Worm (Caenorhabditis elegans): ENCODE results near the gene C02B10.6.

The C02B10.6 gene

DNA sequence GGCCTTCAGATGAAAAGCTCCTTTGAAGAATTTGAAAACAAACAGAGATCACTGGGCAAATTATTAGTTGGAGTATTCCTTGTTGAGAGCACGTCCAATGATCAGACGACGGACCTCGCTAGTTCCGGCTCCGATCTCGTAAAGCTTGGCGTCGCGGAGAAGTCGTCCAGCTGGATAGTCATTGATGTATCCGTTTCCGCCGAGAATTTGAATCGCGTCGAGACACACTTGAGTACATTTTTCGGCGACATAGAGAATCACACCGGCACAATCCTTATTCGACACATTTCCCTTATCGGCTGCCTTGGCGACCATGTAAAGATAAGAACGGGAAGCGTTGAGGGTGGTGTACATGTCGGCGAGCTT lies 16.3 kb downstream of the C02B10.6 start (continued):
- 0 out of 2 replicates have a peak, but pooled peaks have one; percentile 35 for TF ChIP-seq F37B4.10 (GFP tag; IDR thresholded peaks at IDR 0.05)
- 0 out of 2 replicates have a peak, but pooled peaks have one; percentile 40 for TF ChIP-seq egl-18 (GFP tag; IDR thresholded peaks at IDR 0.05)
- TF ChIP-seq let-526 (GFP tag; IDR thresholded peaks at IDR 0.05) = no peak
- TF ChIP-seq C06A6.2 (GFP tag; conservative IDR thresholded peaks at IDR 0.05) = 0 out of 2 replicates have a peak, but pooled peaks have one; percentile 8
- TF ChIP-seq egl-44 (GFP tag; IDR thresholded peaks at IDR 0.05) = no peak
- TF ChIP-seq F49E8.2 (tag; optimal IDR thresholded peaks at IDR 0.05; ENCODE audit: insufficient read depth) = no peak
- TF ChIP-seq ztf-26 (tag; optimal IDR thresholded peaks at IDR 0.05) = no peak
- no peak for TF ChIP-seq mel-28 (tag; optimal IDR thresholded peaks at IDR 0.05; ENCODE audit: borderline replicate concordance)
- TF ChIP-seq nhr-120 (GFP tag; IDR thresholded peaks at IDR 0.05) = no peak
- TF ChIP-seq pbrm-1 (GFP tag; IDR thresholded peaks at IDR 0.05) = no peak
- TF ChIP-seq lin-40 (tag; optimal IDR thresholded peaks at IDR 0.05) = no peak
- TF ChIP-seq cebp-2 (GFP tag; IDR thresholded peaks at IDR 0.05) = 0 out of 2 replicates have a peak, but pooled peaks have one; percentile 28
- TF ChIP-seq ets-4 (GFP tag; optimal IDR thresholded peaks at IDR 0.05) = peak; percentile 6
- 0 out of 2 replicates have a peak, but pooled peaks have one; percentile 53 for TF ChIP-seq madf-3 (GFP tag; IDR thresholded peaks at IDR 0.05)
- TF ChIP-seq nfyb-1 (GFP tag; IDR thresholded peaks at IDR 0.05) = 0 out of 2 replicates have a peak, but pooled peaks have one; percentile 30
- no peak for TF ChIP-seq ztf-18 (tag; optimal IDR thresholded peaks at IDR 0.05)
- TF ChIP-seq fkh-3 (tag; optimal IDR thresholded peaks at IDR 0.05) = peak; percentile 58
- TF ChIP-seq hmg-1.2 (GFP tag; IDR thresholded peaks at IDR 0.05) = no peak
- TF ChIP-seq ZK185.1 (tag; optimal IDR thresholded peaks at IDR 0.05; ENCODE audit: poor library complexity, severe bottlenecking) = peak; percentile 70
- peak; percentile 18 for TF ChIP-seq Y53G8AR.9 (GFP tag; conservative IDR thresholded peaks at IDR 0.05)
- no peak for TF ChIP-seq unc-130 (GFP tag; optimal IDR thresholded peaks at IDR 0.05)
- TF ChIP-seq lsl-1 (GFP tag; optimal IDR thresholded peaks at IDR 0.05) = no peak
- TF ChIP-seq lin-35 (GFP tag; optimal IDR thresholded peaks at IDR 0.05) = no peak
- no peak for TF ChIP-seq attf-3 (GFP tag; conservative IDR thresholded peaks at IDR 0.05)
- TF ChIP-seq Y95B8A.8 (GFP tag; IDR thresholded peaks at IDR 0.05) = no peak
- no peak for TF ChIP-seq snpc-1.1 (tag; optimal IDR thresholded peaks at IDR 0.05; ENCODE audit: insufficient read depth)
- TF ChIP-seq attf-6 (GFP tag; IDR thresholded peaks at IDR 0.05) = no peak
- TF ChIP-seq snpc-3.4 (tag; optimal IDR thresholded peaks at IDR 0.05) = no peak
- no peak for TF ChIP-seq lag-1 (GFP tag; IDR thresholded peaks at IDR 0.05)
- no peak for TF ChIP-seq B0019.2 (GFP tag; conservative IDR thresholded peaks at IDR 0.05)
- TF ChIP-seq B0336.3 (GFP tag; IDR thresholded peaks at IDR 0.05) = peak; percentile 59; the same call in 1 of the 2 replicates
- TF ChIP-seq F10E7.11 (tag; optimal IDR thresholded peaks at IDR 0.05) = no peak
- no peak for TF ChIP-seq Y79H2A.3 (GFP tag; conservative IDR thresholded peaks at IDR 0.05)
- TF ChIP-seq snpc-4 (GFP tag; optimal IDR thresholded peaks at IDR 0.05) = no peak
- peak in 1 of 4 experiments; percentile 9 for TF ChIP-seq snpc-4 (tag; optimal IDR thresholded peaks at IDR 0.05)

DNA sequence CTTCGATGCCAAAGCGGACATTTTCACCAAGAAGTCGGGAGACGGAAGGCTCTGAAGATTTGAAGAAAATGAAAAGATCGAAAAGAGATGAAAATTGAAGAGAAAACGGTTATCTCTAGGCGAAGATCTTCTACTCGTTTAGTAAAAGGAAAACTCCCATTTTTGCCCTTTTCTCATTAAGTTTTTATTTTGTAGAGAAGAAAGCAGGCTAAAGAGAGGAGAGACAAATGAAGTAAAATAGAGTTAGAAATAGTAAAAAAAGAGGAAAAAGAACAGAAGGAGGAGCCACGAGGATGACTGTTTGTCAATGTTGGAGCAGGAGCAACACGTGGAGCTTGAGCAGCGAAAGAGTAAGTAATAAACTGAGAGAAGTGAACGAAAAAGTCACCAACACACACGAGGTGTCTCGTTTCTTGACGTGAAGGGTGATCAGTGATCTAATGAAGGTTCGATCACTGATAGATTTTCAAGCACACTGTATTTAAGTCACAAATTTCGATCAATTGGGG lies 18.2 kb downstream of the C02B10.6 start, which contains the start of gene ivd-1:
Gene ivd-1, minus strand, starts transcription at position 51 of the 509 bp plus-strand sequence.
- TF ChIP-seq snpc-3.4 (tag; optimal IDR thresholded peaks at IDR 0.05) (no peak), cebp-1 (GFP tag; IDR thresholded peaks at IDR 0.05) (no peak), cebp-1 (tag; optimal IDR thresholded peaks at IDR 0.05) (peak; percentile 44), mcd-1 (GFP tag; IDR thresholded peaks at IDR 0.05) (0 out of 2 replicates have a peak, but pooled peaks have one; percentile 22), let-607 (tag; optimal IDR thresholded peaks at IDR 0.05) (peak; percentile 91 to 92), nhr-80 (tag; optimal IDR thresholded peaks at IDR 0.05) (peak; percentile 85), ZK185.1 (tag; optimal IDR thresholded peaks at IDR 0.05; ENCODE audit: poor library complexity, severe bottlenecking) (peak; percentile 48), dox-1 (GFP tag; IDR thresholded peaks at IDR 0.05) (peak; percentile 19; the same call in 1 of the 2 replicates), egl-44 (GFP tag; IDR thresholded peaks at IDR 0.05) (0 out of 2 replicates have a peak, but pooled peaks have one; percentile 37), tbp1 (GFP tag; optimal IDR thresholded peaks at IDR 0.05) (peak; percentile 15), nfya-1 (tag; optimal IDR thresholded peaks at IDR 0.05; ENCODE audit: borderline replicate concordance, insufficient read depth) (no peak), attf-5 (GFP tag; optimal IDR thresholded peaks at IDR 0.05) (peak; percentile 7)

Data from whole organism, young adult.